Worm (Caenorhabditis elegans) whole organism, young adult: ENCODE data around the gene fbxc-33.
A peak's percentile ranks its signal among the peaks of the same experiment; 100 is the strongest.

ENCODE experiments used
- B0261.1 ChIP-seq: sonication (generic microtip); optimal IDR thresholded peaks from 2 replicates; lab custom pipeline; 2016; ENCODE audit warnings: mild to moderate bottlenecking, missing genetic modification characterization, moderate library complexity, missing compliant biosample characterization
- C17E4.6 ChIP-seq: fragments of 200-800 bp; sonication (Bioruptor generic); IDR thresholded peaks from 2 replicates; pipeline ENCODE4 v1.3.6; 2022; ENCODE audit warnings: missing genetic modification reagents, missing genetic modification characterization, missing compliant biosample characterization
- D2030.7 ChIP-seq: fragments of 200-800 bp; sonication (Bioruptor generic); IDR thresholded peaks from 2 replicates; pipeline ENCODE4 v1.3.6; 2022; ENCODE audit warnings: missing genetic modification reagents, missing genetic modification characterization, missing compliant biosample characterization
- F55B11.4 ChIP-seq: sonication (generic microtip); optimal IDR thresholded peaks from 2 replicates; lab custom pipeline; 2016; ENCODE audit warnings: missing compliant biosample characterization, missing genetic modification characterization, borderline replicate concordance; ENCODE audit not compliant: insufficient read depth
- F57A8.1 ChIP-seq: fragments of 200-800 bp; sonication (Bioruptor generic); optimal IDR thresholded peaks from 2 replicates; lab custom pipeline; 2018; ENCODE audit warnings: mild to moderate bottlenecking, missing genetic modification characterization, moderate library complexity, missing compliant biosample characterization
- T07F8.4 ChIP-seq: sonication (generic microtip); optimal IDR thresholded peaks from 2 replicates; lab custom pipeline; 2016; ENCODE audit warnings: mild to moderate bottlenecking, missing genetic modification characterization, moderate library complexity, missing compliant biosample characterization
- Y53F4B.3 ChIP-seq: fragments of 200-800 bp; sonication (Bioruptor generic); IDR thresholded peaks from 2 replicates; pipeline ENCODE4 v1.3.6; 2022; ENCODE audit warnings: missing genetic modification reagents, missing genetic modification characterization, missing compliant biosample characterization
- Y56A3A.18 ChIP-seq: fragments of 200-800 bp; sonication (Bioruptor generic); IDR thresholded peaks from 2 replicates; pipeline ENCODE4 v1.3.6; 2022; ENCODE audit warnings: missing genetic modification reagents, missing genetic modification characterization, missing compliant biosample characterization
- Y79H2A.3 ChIP-seq: fragments of 200-800 bp; sonication (Bioruptor generic); conservative IDR thresholded peaks from 2 replicates; pipeline ENCODE4 v1.3.6; 2022; ENCODE audit warnings: missing genetic modification reagents, missing genetic modification characterization, missing compliant biosample characterization
- Y95B8A.8 ChIP-seq: fragments of 200-800 bp; sonication (Bioruptor generic); IDR thresholded peaks from 2 replicates; pipeline ENCODE4 v1.3.6; 2022; ENCODE audit warnings: missing genetic modification reagents, missing genetic modification characterization, missing compliant biosample characterization
- akir-1 ChIP-seq: fragments of 200-800 bp; sonication (Bioruptor generic); optimal IDR thresholded peaks from 2 replicates; lab custom pipeline; 2018; ENCODE audit warnings: mild to moderate bottlenecking, missing genetic modification characterization, moderate library complexity, missing compliant biosample characterization
- aptf-3 ChIP-seq: fragments of 200-800 bp; sonication (Bioruptor generic); IDR thresholded peaks from 2 replicates; pipeline ENCODE4 v1.3.6; 2022; ENCODE audit warnings: missing genetic modification characterization, missing compliant biosample characterization
- atf-7 ChIP-seq: sonication (generic microtip); optimal IDR thresholded peaks from 2 replicates; lab custom pipeline; 2017; ENCODE audit warnings: mild to moderate bottlenecking, missing genetic modification characterization, missing compliant biosample characterization
- attf-3 ChIP-seq: fragments of 200-800 bp; sonication (Bioruptor generic); conservative IDR thresholded peaks from 2 replicates; pipeline ENCODE4 v1.3.6; 2022; ENCODE audit warnings: missing genetic modification reagents, missing genetic modification characterization, missing compliant biosample characterization
- attf-5 ChIP-seq: fragments of 200-800 bp; sonication (Bioruptor generic); optimal IDR thresholded peaks from 2 replicates; lab custom pipeline; 2018; ENCODE audit warnings: mild to moderate bottlenecking, missing genetic modification characterization, missing compliant biosample characterization
- bed-2 ChIP-seq: fragments of 200-800 bp; sonication (Bioruptor generic); IDR thresholded peaks from 2 replicates; pipeline ENCODE4 v1.3.6; 2022; ENCODE audit warnings: missing genetic modification reagents, missing genetic modification characterization, missing compliant biosample characterization
- ceh-58 ChIP-seq: fragments of 200-800 bp; sonication (Bioruptor generic); IDR thresholded peaks from 2 replicates; pipeline ENCODE4 v1.3.6; 2022; ENCODE audit warnings: missing genetic modification characterization, missing compliant biosample characterization
- chd-7 ChIP-seq: sonication (generic microtip); optimal IDR thresholded peaks from 2 replicates; lab custom pipeline; 2016; ENCODE audit warnings: mild to moderate bottlenecking, missing genetic modification characterization, moderate library complexity, missing compliant biosample characterization
- dox-1 ChIP-seq: fragments of 200-800 bp; sonication (Bioruptor generic); IDR thresholded peaks from 2 replicates; pipeline ENCODE4 v1.3.6; 2022; ENCODE audit warnings: missing genetic modification reagents, missing genetic modification characterization, missing compliant biosample characterization
- dpff-1 ChIP-seq: sonication (generic microtip); optimal IDR thresholded peaks from 2 replicates; lab custom pipeline; 2017; ENCODE audit warnings: mild to moderate bottlenecking, missing genetic modification characterization, missing compliant biosample characterization
- dpl-1 ChIP-seq: fragments of 150-350 bp; optimal IDR thresholded peaks from 2 replicates; lab custom pipeline; 2014; ENCODE audit warnings: missing biosample characterization, missing genetic modification reagents, missing genetic modification characterization
- efl-1 ChIP-seq: fragments of 150-350 bp; optimal IDR thresholded peaks from 2 replicates; lab custom pipeline; 2014; ENCODE audit warnings: missing biosample characterization, missing genetic modification reagents, missing genetic modification characterization
- egl-44 ChIP-seq: fragments of 200-800 bp; sonication (Bioruptor generic); IDR thresholded peaks from 2 replicates; pipeline ENCODE4 v1.3.6; 2022; ENCODE audit warnings: missing genetic modification reagents, missing genetic modification characterization, missing compliant biosample characterization
- egrh-3 ChIP-seq: fragments of 200-800 bp; sonication (Bioruptor generic); IDR thresholded peaks from 2 replicates; pipeline ENCODE4 v1.3.6; 2022; ENCODE audit warnings: missing genetic modification reagents, missing genetic modification characterization, missing compliant biosample characterization
- ets-4 ChIP-seq: fragments of 200-800 bp; sonication (Bioruptor generic); optimal IDR thresholded peaks from 2 replicates; lab custom pipeline; 2018; ENCODE audit warnings: mild to moderate bottlenecking, missing genetic modification characterization, missing compliant biosample characterization
- him-1 ChIP-seq: sonication (generic microtip); optimal IDR thresholded peaks from 2 replicates; lab custom pipeline; 2016; ENCODE audit warnings: missing genotype, missing genetic modification reagents, missing genetic modification characterization, missing compliant biosample characterization
- hmg-20 ChIP-seq: fragments of 200-800 bp; sonication (Bioruptor generic); IDR thresholded peaks from 2 replicates; pipeline ENCODE4 v1.3.6; 2022; ENCODE audit warnings: missing genetic modification reagents, missing genetic modification characterization, missing compliant biosample characterization
- lin-35 ChIP-seq, 3 experiments: fragments of 150-350 bp in 2 of 3; sonication (generic microtip) in 1 of 3; optimal IDR thresholded peaks; 2 replicates each; lab custom pipeline; 2014 to 2018; ENCODE audit warnings: missing biosample characterization in 3 of 3, missing genetic modification characterization in 3 of 3, missing genetic modification reagents in 3 of 3
- madf-10 ChIP-seq: sonication (generic microtip); optimal IDR thresholded peaks from 2 replicates; lab custom pipeline; 2016; ENCODE audit warnings: mild to moderate bottlenecking, missing genetic modification characterization, missing compliant biosample characterization
- madf-3 ChIP-seq: fragments of 200-800 bp; sonication (Bioruptor generic); IDR thresholded peaks from 2 replicates; pipeline ENCODE4 v1.3.6; 2022; ENCODE audit warnings: missing genetic modification reagents, missing genetic modification characterization, missing compliant biosample characterization
- mcd-1 ChIP-seq: fragments of 200-800 bp; sonication (Bioruptor generic); IDR thresholded peaks from 2 replicates; pipeline ENCODE4 v1.3.6; 2022; ENCODE audit warnings: missing genetic modification reagents, missing genetic modification characterization, missing compliant biosample characterization
- mxl-1 ChIP-seq: sonication (generic microtip); optimal IDR thresholded peaks from 2 replicates; lab custom pipeline; 2016; ENCODE audit warnings: missing genetic modification characterization, missing compliant biosample characterization
- nhr-120 ChIP-seq: fragments of 200-800 bp; sonication (Bioruptor generic); IDR thresholded peaks from 2 replicates; pipeline ENCODE4 v1.3.6; 2022; ENCODE audit warnings: missing genetic modification characterization, missing compliant biosample characterization
- nhr-27 ChIP-seq: fragments of 200-800 bp; sonication (Bioruptor generic); optimal IDR thresholded peaks from 2 replicates; lab custom pipeline; 2018; ENCODE audit warnings: mild to moderate bottlenecking, missing genetic modification characterization, moderate library complexity, missing compliant biosample characterization
- pha-4 ChIP-seq: fragments of 150-350 bp; sonication (generic microtip); optimal IDR thresholded peaks from 2 replicates; lab custom pipeline; 2014; ENCODE audit warnings: missing biosample characterization, missing genetic modification reagents, missing genetic modification characterization
- snpc-1.1 ChIP-seq: sonication (generic microtip); optimal IDR thresholded peaks from 2 replicates; lab custom pipeline; 2017; ENCODE audit warnings: missing genetic modification characterization, mild to moderate bottlenecking, missing compliant biosample characterization, antibody characterized with exemption, moderate library complexity, missing genotype, missing genetic modification reagents; ENCODE audit not compliant: insufficient read depth
- snpc-4 ChIP-seq, 5 experiments: fragments of 150-350 bp in 1 of 5; sonication (generic microtip) in 4 of 5; optimal IDR thresholded peaks; 2 replicates each; lab custom pipeline; 2014 to 2018; ENCODE audit warnings: missing genetic modification characterization in 5 of 5, missing biosample characterization in 3 of 5, antibody characterized with exemption in 2 of 5, mild to moderate bottlenecking in 2 of 5, missing compliant biosample characterization in 2 of 5, missing genotype in 2 of 5, moderate library complexity in 2 of 5, missing genetic modification reagents in 1 of 5
- sptf-2 ChIP-seq: fragments of 200-800 bp; sonication (Bioruptor generic); optimal IDR thresholded peaks from 2 replicates; lab custom pipeline; 2018; ENCODE audit warnings: mild to moderate bottlenecking, missing genetic modification characterization, missing compliant biosample characterization
- unc-62 ChIP-seq: fragments of 150-350 bp; optimal IDR thresholded peaks from 2 replicates; lab custom pipeline; 2014; ENCODE audit warnings: missing biosample characterization, missing genetic modification reagents, missing genetic modification characterization
- zfh-2 ChIP-seq: fragments of 200-800 bp; sonication (Bioruptor generic); conservative IDR thresholded peaks from 2 replicates; pipeline ENCODE4 v1.3.6; 2022; ENCODE audit warnings: missing genetic modification reagents, missing genetic modification characterization, missing compliant biosample characterization
- zim-3 ChIP-seq: sonication (generic microtip); optimal IDR thresholded peaks from 2 replicates; lab custom pipeline; 2017; ENCODE audit warnings: mild to moderate bottlenecking, missing genetic modification characterization, moderate library complexity, missing compliant biosample characterization
- ztf-22 ChIP-seq: fragments of 200-800 bp; sonication (Bioruptor generic); optimal IDR thresholded peaks from 2 replicates; lab custom pipeline; 2018; ENCODE audit warnings: mild to moderate bottlenecking, missing genetic modification characterization, moderate library complexity, missing compliant biosample characterization

fbxc-33 gene

ce11 chrII:901632-902031, 11.8 kb upstream of the fbxc-33 start, which contains the start of gene T07D3.2:
Gene T07D3.2 (plus strand): TSS chrII:901932.
- TF ChIP-seq dox-1 (GFP tag; lab: Robert Waterston, UW) (no peak), F57A8.1 (GFP tag; lab: Kevin White, UChicago) (no peak)

DNA sequence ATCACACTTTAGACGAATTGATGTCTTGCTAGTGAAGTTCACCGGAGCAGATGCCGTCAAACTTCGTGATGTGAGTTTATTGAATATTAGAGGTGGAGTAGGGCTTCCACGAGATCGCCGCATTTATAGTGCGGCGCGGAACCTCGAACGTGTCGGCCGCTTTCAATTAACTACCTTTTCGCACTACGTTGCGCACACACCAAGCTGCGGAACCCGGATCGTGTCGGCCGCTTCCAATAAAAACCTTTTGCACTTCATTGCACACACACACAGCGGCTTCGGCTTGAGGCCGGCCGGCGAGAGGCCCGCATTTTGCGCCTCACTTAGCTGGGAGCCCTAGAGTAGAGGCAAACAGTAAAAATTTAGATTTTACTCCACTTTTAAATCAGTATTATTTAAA, 8.1 kb upstream of the fbxc-33 start:
- no peak for TF ChIP-seq snpc-4 (GFP tag; optimal IDR thresholded peaks at IDR 0.05; lab: Kevin White, UChicago)
- peak in 2 of 4 experiments; percentile 75 to 90 for TF ChIP-seq snpc-4 (tag; optimal IDR thresholded peaks at IDR 0.05; lab: Kevin White, UChicago)
- no peak for TF ChIP-seq egrh-3 (GFP tag; lab: Robert Waterston, UW)
- no peak for TF ChIP-seq him-1
- TF ChIP-seq snpc-1.1 (tag; lab: Kevin White, UChicago), result peak; percentile 70
- TF ChIP-seq zfh-2 (GFP tag; lab: Robert Waterston, UW), result peak; percentile 40; the same call in 1 of the 2 replicates
- TF ChIP-seq lin-35 (GFP tag; optimal IDR thresholded peaks at IDR 0.05; lab: Kevin White, UChicago), result no peak
- no peak for TF ChIP-seq bed-2 (GFP tag; lab: Robert Waterston, UW)
- TF ChIP-seq atf-7, result no peak

- TF ChIP-seq C17E4.6, result no peak
- no peak for TF ChIP-seq F55B11.4 (tag; lab: Kevin White, UChicago)
- no peak for TF ChIP-seq chd-7 (tag; lab: Kevin White, UChicago)
- TF ChIP-seq attf-5 (GFP tag; lab: Kevin White, UChicago), result no peak
Measured at ce11 chrII:909554-909953, 3.9 kb upstream of the fbxc-33 start, which contains the start of the genes fbxc-24 and fbxc-27. Gene fbxc-24 (minus strand): TSS chrII:909654. Gene fbxc-27 (plus strand): TSS chrII:909769.

ce11 chrII:911680-912079, 1.8 kb upstream of the fbxc-33 start, which contains the start of gene fbxc-31:
Gene fbxc-31 (plus strand): TSS chrII:911980.
- TF ChIP-seq akir-1 (no peak), dpff-1 (no peak), snpc-1.1 (tag; lab: Kevin White, UChicago) (no peak), egl-44 (GFP tag; lab: Robert Waterston, UW) (no peak), D2030.7 (GFP tag; lab: Robert Waterston, UW) (no peak), nhr-120 (no peak), atf-7 (no peak), zim-3 (no peak), unc-62 (GFP tag; lab: Kevin White, UChicago) (no peak), T07F8.4 (tag; lab: Kevin White, UChicago) (no peak), him-1 (no peak), hmg-20 (no peak), Y95B8A.8 (GFP tag; lab: Robert Waterston, UW) (no peak), Y79H2A.3 (no peak), madf-3 (GFP tag; lab: Robert Waterston, UW) (no peak), dpl-1 (no peak), B0261.1 (tag; lab: Kevin White, UChicago) (no peak), mxl-1 (tag; lab: Kevin White, UChicago) (no peak)

DNA sequence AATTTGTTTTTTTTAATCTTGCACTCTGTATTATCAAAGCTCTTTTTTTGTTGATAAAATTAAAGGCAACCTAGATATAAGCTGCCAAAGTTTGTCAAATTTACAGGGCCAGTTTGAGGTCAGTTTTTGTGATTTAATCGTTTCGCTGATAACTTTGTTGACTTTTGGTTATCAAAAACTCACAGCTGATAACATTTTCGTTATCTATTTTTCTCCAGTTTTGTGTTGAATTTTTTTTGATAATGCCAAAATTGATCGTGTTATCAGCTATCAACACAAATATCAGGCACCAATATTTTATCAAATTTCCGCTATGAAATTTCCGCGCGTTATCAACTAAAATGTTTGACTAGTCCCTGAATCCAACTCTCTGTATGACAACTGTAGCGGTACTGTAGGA, 1.7 kb downstream of the fbxc-33 start:
- TF ChIP-seq efl-1 (no peak), egl-44 (GFP tag; lab: Robert Waterston, UW) (no peak), dox-1 (GFP tag; lab: Robert Waterston, UW) (peak; percentile 63), aptf-3 (GFP tag; lab: Robert Waterston, UW) (no peak), Y95B8A.8 (GFP tag; lab: Robert Waterston, UW) (no peak), ets-4 (GFP tag; lab: Kevin White, UChicago) (peak; percentile 94), ceh-58 (GFP tag; lab: Robert Waterston, UW) (no peak), madf-10 (no peak), nhr-27 (tag; lab: Kevin White, UChicago) (no peak), atf-7 (peak; percentile 48), pha-4 (tag; lab: Kevin White, UChicago) (peak; percentile 89), attf-5 (GFP tag; lab: Kevin White, UChicago) (no peak), ztf-22 (GFP tag; lab: Kevin White, UChicago) (peak; percentile 67), attf-3 (GFP tag; lab: Robert Waterston, UW) (no peak), Y53F4B.3 (no peak), Y56A3A.18 (no peak), mcd-1 (peak; percentile 35; the same call in 1 of the 2 replicates), sptf-2 (GFP tag; lab: Kevin White, UChicago) (no peak)
